Fruit fly (Drosophila melanogaster): ENCODE measurements around the gene CG14421.

The CG14421 gene

dm6 chrX:2949114-2949513 lies 7.9 kb downstream of the CG14421 start:
- TF ChIP-seq CG17801 (GFP tag; optimal IDR thresholded peaks at IDR 0.05; ENCODE audit: partially characterized antibody), result no peak

dm6 chrX:2951637-2952036 lies 10.4 kb downstream of the CG14421 start:
- no peak for TF ChIP-seq CG17801 (GFP tag; optimal IDR thresholded peaks at IDR 0.05; ENCODE audit: partially characterized antibody)

- TF ChIP-seq CG17801 (GFP tag; optimal IDR thresholded peaks at IDR 0.05; ENCODE audit: partially characterized antibody), result no peak
These were observed 15.4 kb downstream of the CG14421 start for dm6 chrX:2956641-2957040.

DNA sequence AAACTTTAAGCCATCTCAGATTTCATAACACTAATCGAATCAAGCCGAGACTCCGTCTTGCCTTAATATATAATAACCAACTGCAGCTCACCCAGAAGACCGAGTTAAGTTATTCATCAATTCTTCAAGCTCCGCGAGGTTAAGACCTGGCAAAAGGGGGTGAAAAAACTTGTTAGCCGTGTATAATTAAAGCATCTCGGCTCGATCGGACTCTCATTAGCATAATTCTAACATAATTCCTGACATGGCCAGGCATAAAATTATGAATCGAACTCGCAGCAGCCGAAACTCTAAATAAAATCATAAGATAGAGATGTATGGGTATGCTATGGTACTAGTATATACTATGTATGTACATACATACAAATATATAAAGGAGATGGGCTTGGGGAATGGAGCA lies 22.0 kb downstream of the CG14421 start:
- TF ChIP-seq CG17801 (GFP tag; optimal IDR thresholded peaks at IDR 0.05; ENCODE audit: partially characterized antibody), result no peak

dm6 chrX:2963790-2964335 lies 22.7 kb downstream of the CG14421 start:
- no peak for TF ChIP-seq CG17801 (GFP tag; optimal IDR thresholded peaks at IDR 0.05; ENCODE audit: partially characterized antibody)

DNA sequence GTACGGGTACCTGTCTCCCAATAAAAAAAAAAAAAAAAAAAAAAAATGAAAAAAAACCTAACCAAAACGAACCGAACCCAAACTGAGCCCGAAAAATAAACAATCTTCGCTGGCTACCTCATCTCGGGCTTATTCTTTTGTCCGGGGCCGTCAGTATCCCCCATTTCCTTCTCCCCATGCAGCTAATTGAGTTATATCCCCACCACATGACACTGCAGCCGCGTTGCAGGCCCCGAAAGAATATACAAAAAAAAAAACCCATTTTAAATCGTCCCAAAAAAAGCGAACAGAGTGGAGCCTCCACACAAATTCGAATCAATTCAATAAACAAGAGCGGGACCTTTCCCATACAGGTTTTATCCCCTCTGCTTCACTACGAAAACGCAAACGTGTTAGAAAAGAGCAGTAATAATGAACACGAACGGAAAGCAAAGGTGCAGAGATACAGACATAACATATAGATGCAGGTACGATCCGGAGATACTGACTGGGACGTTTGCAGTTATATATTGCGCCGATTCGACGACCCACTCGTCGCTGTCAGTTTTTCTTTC lies 23.5 kb downstream of the CG14421 start:
- no peak for TF ChIP-seq CG17801 (GFP tag; optimal IDR thresholded peaks at IDR 0.05; ENCODE audit: partially characterized antibody)

DNA sequence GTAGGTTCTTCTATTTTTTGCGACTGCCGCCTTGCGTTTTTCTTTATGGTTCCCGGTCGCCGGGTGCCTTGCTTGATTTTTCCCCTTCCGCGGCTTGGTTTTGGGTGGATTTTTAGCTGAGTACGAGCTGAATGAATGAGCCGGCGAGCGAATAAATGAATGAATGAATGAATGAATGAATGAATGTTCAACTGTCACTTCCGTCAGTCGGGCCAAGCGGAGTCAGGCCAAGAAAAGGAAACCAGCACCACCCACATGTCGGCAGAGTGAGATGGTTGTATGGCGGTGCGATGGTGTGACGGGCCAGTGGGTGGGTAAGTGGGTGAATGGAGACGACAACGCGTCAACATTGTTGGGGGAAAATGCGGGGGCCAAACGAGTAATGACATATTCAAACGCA lies 27.8 kb downstream of the CG14421 start:
- TF ChIP-seq CG17801 (GFP tag; optimal IDR thresholded peaks at IDR 0.05; ENCODE audit: partially characterized antibody), result no peak

dm6 chrX:2973593-2973992 lies 32.4 kb downstream of the CG14421 start, which contains the start of gene rst:
Gene rst, minus strand, starts transcription at chrX:2973834.
- no peak for TF ChIP-seq CG17801 (GFP tag; optimal IDR thresholded peaks at IDR 0.05; ENCODE audit: partially characterized antibody)

DNA sequence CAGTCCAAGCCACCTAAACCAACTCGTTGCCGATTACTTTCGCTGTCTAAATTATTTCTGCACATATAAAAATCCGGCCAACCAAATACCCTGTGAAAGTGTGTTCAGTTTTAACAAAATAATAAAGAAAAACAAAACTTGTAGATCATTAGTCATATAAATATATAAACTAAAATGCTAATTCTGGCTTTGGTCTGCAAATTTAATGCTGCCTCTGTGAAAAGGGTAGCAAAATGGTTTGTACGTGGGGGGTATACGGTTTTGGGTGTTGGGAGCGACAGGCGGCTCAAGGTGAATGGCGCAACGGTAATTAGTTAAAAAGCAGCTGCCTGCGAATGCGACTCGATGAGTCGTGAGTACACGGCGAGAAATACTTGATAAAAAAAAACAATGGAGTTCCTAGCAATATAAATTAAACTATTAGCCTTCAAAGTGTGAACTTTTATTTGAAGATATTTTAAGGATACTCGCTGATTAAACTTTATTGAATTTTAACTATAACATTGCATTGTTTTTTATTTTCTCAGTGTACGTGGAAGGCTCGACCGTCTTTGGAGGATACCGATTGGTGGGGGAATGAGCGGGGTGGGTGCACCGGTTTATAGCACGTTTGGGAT lies 36.8 kb downstream of the CG14421 start:
- no peak for TF ChIP-seq CG17801 (GFP tag; optimal IDR thresholded peaks at IDR 0.05; ENCODE audit: partially characterized antibody)

- TF ChIP-seq CG17801 (GFP tag; optimal IDR thresholded peaks at IDR 0.05; ENCODE audit: partially characterized antibody), result no peak
These were observed 39.1 kb downstream of the CG14421 start for dm6 chrX:2980290-2980689.

- no peak for TF ChIP-seq CG17801 (GFP tag; optimal IDR thresholded peaks at IDR 0.05; ENCODE audit: partially characterized antibody)
These were observed 41.3 kb downstream of the CG14421 start for dm6 chrX:2982441-2982995.

- no peak for TF ChIP-seq CG17801 (GFP tag; optimal IDR thresholded peaks at IDR 0.05; ENCODE audit: partially characterized antibody)
These were observed 43.9 kb downstream of the CG14421 start for dm6 chrX:2984902-2985772.

- no peak for TF ChIP-seq CG17801 (GFP tag; optimal IDR thresholded peaks at IDR 0.05; ENCODE audit: partially characterized antibody)
These were observed 46.1 kb downstream of the CG14421 start for dm6 chrX:2987320-2987719.

DNA sequence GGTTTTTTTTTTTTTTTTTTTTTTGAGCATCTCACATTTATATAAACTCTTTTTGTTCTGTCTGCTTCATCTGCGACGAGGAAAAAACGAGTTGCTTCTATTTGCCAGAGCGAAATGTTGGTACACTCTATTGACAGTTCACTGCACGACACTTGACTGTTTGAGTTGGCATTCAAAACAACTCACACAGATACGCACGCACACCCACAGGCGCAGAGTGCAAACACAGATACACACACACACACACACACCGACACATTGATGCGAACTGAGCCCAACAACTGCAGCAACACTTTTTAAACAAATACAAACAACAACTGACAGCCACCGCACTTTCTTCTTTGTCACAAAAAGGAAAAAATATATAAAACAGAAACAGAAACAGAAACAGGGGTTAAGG lies 48.1 kb downstream of the CG14421 start:
- no peak for TF ChIP-seq CG17801 (GFP tag; optimal IDR thresholded peaks at IDR 0.05; ENCODE audit: partially characterized antibody)

DNA sequence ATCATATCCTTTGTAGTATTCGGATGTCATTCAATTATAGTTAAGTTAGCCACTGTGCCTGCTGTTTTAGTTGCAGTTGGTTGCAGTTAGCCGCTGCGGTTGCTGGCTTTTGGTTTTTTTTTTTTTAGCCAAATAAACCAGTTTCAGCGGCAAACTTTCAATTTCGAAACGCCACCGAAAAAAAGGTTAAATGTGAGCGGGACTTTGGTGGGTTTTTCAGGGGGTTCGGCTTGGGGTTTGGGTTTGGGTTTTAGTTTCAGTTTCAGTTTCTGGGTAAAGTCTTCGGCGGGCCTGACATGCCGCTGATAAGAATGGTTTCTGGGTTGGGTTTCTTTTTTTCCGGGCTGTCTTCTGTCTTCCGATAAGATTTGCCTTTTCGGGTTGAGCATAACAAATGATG lies 49.7 kb downstream of the CG14421 start:
- TF ChIP-seq CG17801 (GFP tag; optimal IDR thresholded peaks at IDR 0.05; ENCODE audit: partially characterized antibody), result no peak

Measured in ovary, adult (tissue).